Worm (Caenorhabditis elegans): ENCODE measurements around the gene C28H8.2.
A peak's percentile ranks its signal among the peaks of the same experiment; 100 is the strongest.

Gene C28H8.2

DNA sequence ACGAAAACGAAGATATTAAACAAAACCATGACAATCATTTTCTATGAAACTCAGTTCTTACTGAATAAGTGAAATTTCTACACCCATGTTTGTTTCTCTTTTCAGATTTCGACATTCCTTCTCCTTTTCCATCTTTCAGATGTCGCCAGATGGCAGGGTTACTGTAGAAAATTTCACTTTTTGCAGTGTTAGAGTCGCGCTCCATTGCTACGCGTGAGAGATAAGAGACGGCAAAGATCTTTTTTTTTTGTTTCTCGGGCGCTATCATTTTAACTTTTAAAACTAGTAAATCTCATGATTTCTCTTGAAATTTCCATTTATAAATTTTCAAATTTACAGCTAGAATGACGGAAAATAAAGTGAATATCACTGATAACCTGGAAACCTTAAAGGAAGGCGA lies 41.9 kb upstream of the C28H8.2 start, which contains the start of the genes mig-21 and F01F1.2 (continued):
- TF ChIP-seq unc-98 (GFP tag; IDR thresholded peaks at IDR 0.05) (no peak), tlp-1 (tag; optimal IDR thresholded peaks at IDR 0.05) (no peak)

ce11 chrIII:5879291-5879968 lies 40.7 kb upstream of the C28H8.2 start, which contains the start of gene hpo-10:
hpo-10 (plus strand) TSS chrIII:5879489.
- TF ChIP-seq ama-1 (optimal IDR thresholded peaks at IDR 0.05) (peak; percentile 23), efl-1 (optimal IDR thresholded peaks at IDR 0.05) (peak; percentile 27 to 28), efl-1 (GFP tag; optimal IDR thresholded peaks at IDR 0.05 in 1 of 2) (peak; percentile 32 to 95), lin-14 (GFP tag; optimal IDR thresholded peaks at IDR 0.05) (peak; percentile 14), nhr-12 (tag; optimal IDR thresholded peaks at IDR 0.05) (no peak), lin-15B (tag; optimal IDR thresholded peaks at IDR 0.05) (no peak), zag-1 (tag; optimal IDR thresholded peaks at IDR 0.05) (no peak), jun-1 (tag; optimal IDR thresholded peaks at IDR 0.05) (no peak), nhr-28 (tag; optimal IDR thresholded peaks at IDR 0.05) (no peak), vab-15 (tag; optimal IDR thresholded peaks at IDR 0.05) (no peak), egl-27 (tag; optimal IDR thresholded peaks at IDR 0.05) (no peak), hpl-2 (GFP tag; optimal IDR thresholded peaks at IDR 0.05) (no peak), ceh-82 (tag; optimal IDR thresholded peaks at IDR 0.05) (peak in 1 of 3 experiments; percentile 32), C34B4.2 (tag; optimal IDR thresholded peaks at IDR 0.05) (no peak), aha-1 (tag; optimal IDR thresholded peaks at IDR 0.05) (no peak), lsy-2 (tag; optimal IDR thresholded peaks at IDR 0.05) (peak; percentile 49 to 70), dsc-1 (tag; optimal IDR thresholded peaks at IDR 0.05) (no peak), mab-9 (GFP tag; IDR thresholded peaks at IDR 0.05) (no peak), mep-1 (tag; optimal IDR thresholded peaks at IDR 0.05) (no peak), isw-1 (GFP tag; IDR thresholded peaks at IDR 0.05) (no peak), sup-37 (GFP tag; optimal IDR thresholded peaks at IDR 0.05) (no peak), fos-1 (tag; optimal IDR thresholded peaks at IDR 0.05) (no peak), xbp-1 (tag; optimal IDR thresholded peaks at IDR 0.05) (no peak), sptf-1 (tag; optimal IDR thresholded peaks at IDR 0.05) (no peak), nhr-85 (tag) (no peak), unc-62 (GFP tag; optimal IDR thresholded peaks at IDR 0.05) (no peak), nhr-76 (tag; optimal IDR thresholded peaks at IDR 0.05) (no peak), snpc-4 (tag; optimal IDR thresholded peaks at IDR 0.05) (no peak), C04F5.9 (tag; optimal IDR thresholded peaks at IDR 0.05) (no peak), blmp-1 (tag; optimal IDR thresholded peaks at IDR 0.05) (peak; percentile 54), dpl-1 (GFP tag; optimal IDR thresholded peaks at IDR 0.05) (peak in 2 of 3 experiments; percentile 34), nhr-20 (tag; optimal IDR thresholded peaks at IDR 0.05) (no peak), ztf-11 (tag; optimal IDR thresholded peaks at IDR 0.05) (no peak), C16A3.4 (tag; optimal IDR thresholded peaks at IDR 0.05) (peak; percentile 33), swsn-7 (tag; optimal IDR thresholded peaks at IDR 0.05) (no peak), mdl-1 (tag; optimal IDR thresholded peaks at IDR 0.05) (no peak), pag-3 (tag; optimal IDR thresholded peaks at IDR 0.05; ENCODE audit: borderline replicate concordance, insufficient read depth) (no peak), alr-1 (tag; optimal IDR thresholded peaks at IDR 0.05; ENCODE audit: borderline replicate concordance) (no peak), lir-3 (tag; optimal IDR thresholded peaks at IDR 0.05; ENCODE audit: poor library complexity) (no peak), egl-13 (tag; optimal IDR thresholded peaks at IDR 0.05) (no peak), ceh-90 (tag; optimal IDR thresholded peaks at IDR 0.05) (no peak), snu-23 (GFP tag; optimal IDR thresholded peaks at IDR 0.05) (peak; percentile 27), nhr-47 (tag; optimal IDR thresholded peaks at IDR 0.05) (peak; percentile 35), skn-1 (tag; optimal IDR thresholded peaks at IDR 0.05) (no peak), nhr-90 (tag; optimal IDR thresholded peaks at IDR 0.05; ENCODE audit: poor library complexity) (no peak), aly-2 (tag; optimal IDR thresholded peaks at IDR 0.05) (no peak), pqm-1 (tag; optimal IDR thresholded peaks at IDR 0.05) (no peak), sox-4 (tag; optimal IDR thresholded peaks at IDR 0.05) (no peak), mef-2 (tag; optimal IDR thresholded peaks at IDR 0.05) (no peak), nhr-71 (tag; optimal IDR thresholded peaks at IDR 0.05) (peak; percentile 44)
